Worm (Caenorhabditis elegans): Measurements from ENCODE around the gene nspc-10.
A peak's percentile ranks its signal among the peaks of the same experiment; 100 is the strongest.

Gene nspc-10

ce11 chrX:12347822-12348221, 4.4 kb downstream of the nspc-10 start:
- TF ChIP-seq ztf-4 (tag; optimal IDR thresholded peaks at IDR 0.05) (no peak), ceh-16 (tag; optimal IDR thresholded peaks at IDR 0.05) (no peak), nhr-67 (tag; optimal IDR thresholded peaks at IDR 0.05) (no peak), nhr-43 (tag; optimal IDR thresholded peaks at IDR 0.05; ENCODE audit: poor library complexity, severe bottlenecking) (peak; percentile 36), nhr-11 (tag; optimal IDR thresholded peaks at IDR 0.05) (no peak), elt-3 (tag; optimal IDR thresholded peaks at IDR 0.05) (no peak), daf-12 (tag; optimal IDR thresholded peaks at IDR 0.05) (no peak), egl-5 (tag; optimal IDR thresholded peaks at IDR 0.05) (no peak), egl-27 (tag; optimal IDR thresholded peaks at IDR 0.05) (no peak), hmg-11 (tag; optimal IDR thresholded peaks at IDR 0.05) (peak; percentile 4), nhr-25 (tag; optimal IDR thresholded peaks at IDR 0.05) (no peak), nhr-12 (tag; optimal IDR thresholded peaks at IDR 0.05) (no peak), elt-1 (tag; optimal IDR thresholded peaks at IDR 0.05) (no peak), snpc-4 (tag; optimal IDR thresholded peaks at IDR 0.05) (no peak), mml-1 (tag; optimal IDR thresholded peaks at IDR 0.05) (no peak), pha-4 (tag; optimal IDR thresholded peaks at IDR 0.05) (no peak), elt-2 (tag; optimal IDR thresholded peaks at IDR 0.05) (peak; percentile 49), nhr-237 (tag; optimal IDR thresholded peaks at IDR 0.05) (no peak), lin-15B (tag; optimal IDR thresholded peaks at IDR 0.05) (no peak), fkh-2 (tag; optimal IDR thresholded peaks at IDR 0.05) (no peak), tbx-2 (tag; optimal IDR thresholded peaks at IDR 0.05) (no peak), nhr-28 (tag; optimal IDR thresholded peaks at IDR 0.05) (no peak), nfya-1 (tag; optimal IDR thresholded peaks at IDR 0.05; ENCODE audit: insufficient read depth) (peak; percentile 26), skn-1 (tag; optimal IDR thresholded peaks at IDR 0.05) (peak; percentile 51), sea-2 (GFP tag; optimal IDR thresholded peaks at IDR 0.05) (no peak), R02D3.7 (tag; optimal IDR thresholded peaks at IDR 0.05) (no peak)

- TF ChIP-seq tbx-2 (tag; optimal IDR thresholded peaks at IDR 0.05) (no peak), nhr-12 (tag; optimal IDR thresholded peaks at IDR 0.05) (no peak), egl-27 (tag; optimal IDR thresholded peaks at IDR 0.05) (no peak), unc-39 (tag; optimal IDR thresholded peaks at IDR 0.05) (no peak), ceh-9 (tag; optimal IDR thresholded peaks at IDR 0.05) (no peak), nhr-237 (tag; optimal IDR thresholded peaks at IDR 0.05) (no peak), aly-2 (tag; optimal IDR thresholded peaks at IDR 0.05) (no peak), nhr-67 (tag; optimal IDR thresholded peaks at IDR 0.05) (no peak), nhr-43 (tag; optimal IDR thresholded peaks at IDR 0.05; ENCODE audit: poor library complexity, severe bottlenecking) (no peak), nhr-25 (tag; optimal IDR thresholded peaks at IDR 0.05) (no peak), pha-4 (tag; optimal IDR thresholded peaks at IDR 0.05) (no peak), fos-1 (tag; optimal IDR thresholded peaks at IDR 0.05) (no peak), nhr-77 (tag; optimal IDR thresholded peaks at IDR 0.05) (no peak), elt-3 (tag; optimal IDR thresholded peaks at IDR 0.05) (no peak), mml-1 (tag; optimal IDR thresholded peaks at IDR 0.05) (no peak)
Measured at ce11 chrX:12348329-12348728, 4.9 kb downstream of the nspc-10 start, which contains the start of gene F42F12.14. Gene F42F12.14, plus strand, starts transcription at chrX:12348629.

ce11 chrX:12350207-12350606, 6.8 kb downstream of the nspc-10 start, which contains the start of gene F42F12.3:
Gene F42F12.3, plus strand, starts transcription at chrX:12350578.
- TF ChIP-seq ZK546.5 (tag; optimal IDR thresholded peaks at IDR 0.05) (no peak), fos-1 (tag; optimal IDR thresholded peaks at IDR 0.05) (no peak), fkh-2 (tag; optimal IDR thresholded peaks at IDR 0.05) (no peak), fkh-10 (GFP tag; optimal IDR thresholded peaks at IDR 0.05) (no peak), hmg-11 (tag; optimal IDR thresholded peaks at IDR 0.05) (no peak), pqm-1 (tag; optimal IDR thresholded peaks at IDR 0.05) (peak; percentile 45), unc-62 (GFP tag; optimal IDR thresholded peaks at IDR 0.05) (no peak), nfya-1 (tag; optimal IDR thresholded peaks at IDR 0.05; ENCODE audit: insufficient read depth) (no peak), lin-15B (tag; optimal IDR thresholded peaks at IDR 0.05) (no peak), nhr-11 (tag; optimal IDR thresholded peaks at IDR 0.05) (no peak), sea-2 (GFP tag; optimal IDR thresholded peaks at IDR 0.05) (no peak), nhr-237 (tag; optimal IDR thresholded peaks at IDR 0.05) (no peak), unc-39 (tag; optimal IDR thresholded peaks at IDR 0.05) (no peak), lsy-12 (tag; optimal IDR thresholded peaks at IDR 0.05) (no peak), nhr-23 (tag; optimal IDR thresholded peaks at IDR 0.05) (peak; percentile 14), jun-1 (tag; optimal IDR thresholded peaks at IDR 0.05) (no peak), pha-4 (tag; optimal IDR thresholded peaks at IDR 0.05) (peak; percentile 55), ama-1 (optimal IDR thresholded peaks at IDR 0.05) (no peak), elt-3 (tag; optimal IDR thresholded peaks at IDR 0.05) (no peak), daf-12 (tag; optimal IDR thresholded peaks at IDR 0.05) (no peak), ceh-9 (tag; optimal IDR thresholded peaks at IDR 0.05) (no peak), egl-27 (tag; optimal IDR thresholded peaks at IDR 0.05) (no peak), egl-5 (tag; optimal IDR thresholded peaks at IDR 0.05) (no peak), ceh-16 (tag; optimal IDR thresholded peaks at IDR 0.05) (no peak), nhr-12 (tag; optimal IDR thresholded peaks at IDR 0.05) (no peak), ztf-11 (tag; optimal IDR thresholded peaks at IDR 0.05) (no peak), elt-2 (tag; optimal IDR thresholded peaks at IDR 0.05) (peak; percentile 15), nhr-67 (tag; optimal IDR thresholded peaks at IDR 0.05) (no peak)
